Worm (Caenorhabditis elegans): ENCODE measurements around the gene srh-118.
"Not testable (repeated sequence)": the region's sequence is repeated elsewhere in the genome, so short reads cannot be mapped to it uniquely, and the experiment has no call there.

srh-118 gene

DNA sequence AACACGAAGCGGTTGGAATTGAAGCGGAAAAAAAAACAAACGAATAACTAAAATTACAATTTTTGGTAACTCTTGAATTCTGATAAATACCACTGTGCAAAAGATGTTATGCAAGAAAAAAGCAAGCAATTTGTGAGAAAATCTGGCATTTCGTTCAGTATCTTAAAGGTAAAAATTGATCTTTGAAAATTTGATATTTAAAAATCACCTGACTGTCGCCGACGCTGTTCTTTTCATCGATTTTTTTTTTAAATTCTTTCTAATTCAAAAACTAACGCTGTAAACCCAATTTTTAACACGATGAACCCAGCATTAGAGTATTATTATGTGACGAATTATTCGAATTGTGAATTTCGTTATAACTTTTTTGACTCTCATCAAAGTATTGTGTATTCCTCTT, 22.3 kb downstream of the srh-118 start, which contains the start of gene srh-123 (continued):
- TF ChIP-seq hmg-1.2 (GFP tag; IDR thresholded peaks at IDR 0.05): no peak
- TF ChIP-seq F39B2.1 (GFP tag; IDR thresholded peaks at IDR 0.05): no peak

DNA sequence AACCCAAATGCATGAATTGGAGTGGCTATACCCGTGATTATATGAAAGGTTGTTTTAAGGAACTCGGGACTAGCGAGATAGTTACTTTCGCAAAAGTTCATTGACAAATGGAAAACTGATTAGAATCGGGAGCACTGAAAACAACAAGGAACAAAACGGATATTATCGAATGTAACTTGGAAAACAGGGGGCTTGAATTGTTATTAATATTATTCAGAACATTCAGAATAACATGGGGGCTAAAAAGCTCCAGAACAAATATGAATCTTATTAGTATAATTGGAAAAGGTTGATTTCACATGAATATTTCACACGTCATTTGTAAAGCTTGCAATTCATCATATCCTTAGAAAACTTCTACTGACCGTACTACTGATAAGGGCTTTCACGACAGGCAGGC, 24.4 kb downstream of the srh-118 start, which contains the start of gene srh-235:
TSS of gene srh-235 (minus strand) at position 101 of the 400 bp plus-strand sequence.
- TF ChIP-seq ztf-25 (GFP tag; IDR thresholded peaks at IDR 0.05) (no peak), ztf-22 (GFP tag; optimal IDR thresholded peaks at IDR 0.05) (no peak), ceh-91 (GFP tag; IDR thresholded peaks at IDR 0.05) (no peak), attf-3 (GFP tag; conservative IDR thresholded peaks at IDR 0.05) (no peak), Y56A3A.18 (GFP tag; IDR thresholded peaks at IDR 0.05) (no peak), ceh-79 (tag; optimal IDR thresholded peaks at IDR 0.05) (no peak), unc-130 (GFP tag; optimal IDR thresholded peaks at IDR 0.05) (no peak), ztf-26 (tag; optimal IDR thresholded peaks at IDR 0.05) (no peak), let-607 (tag; optimal IDR thresholded peaks at IDR 0.05) (no peak), Y53F4B.3 (GFP tag; IDR thresholded peaks at IDR 0.05) (no peak), snpc-1.1 (tag; optimal IDR thresholded peaks at IDR 0.05; ENCODE audit: insufficient read depth) (no peak), lir-1 (GFP tag; conservative IDR thresholded peaks at IDR 0.05) (no peak), lin-26 (GFP tag; IDR thresholded peaks at IDR 0.05) (no peak), gei-17 (GFP tag; optimal IDR thresholded peaks at IDR 0.05) (no peak), madf-10 (tag; optimal IDR thresholded peaks at IDR 0.05) (no peak), dpl-1 (GFP tag; optimal IDR thresholded peaks at IDR 0.05) (no peak), sdz-38 (tag; optimal IDR thresholded peaks at IDR 0.05) (no peak), lin-54 (GFP tag; optimal IDR thresholded peaks at IDR 0.05) (no peak)

DNA sequence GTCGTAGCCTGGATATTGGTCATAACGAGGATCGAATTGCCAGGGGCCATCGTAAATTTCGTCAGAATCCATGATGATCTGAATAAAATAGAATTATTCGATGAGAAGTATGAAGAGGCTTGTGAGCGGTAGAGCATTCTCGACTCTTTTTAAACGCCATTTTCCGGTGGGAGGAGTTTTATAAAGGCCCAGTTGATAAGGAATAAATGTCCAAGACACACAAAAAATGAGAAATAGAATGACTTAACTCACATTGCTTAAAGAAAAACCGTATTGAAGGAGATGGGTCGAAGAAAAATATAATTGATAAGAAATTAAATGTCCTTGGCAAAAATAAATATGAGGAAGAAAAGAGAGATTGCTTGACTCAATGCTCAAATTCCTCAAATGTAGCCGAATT, 26.8 kb downstream of the srh-118 start, which contains the start of gene F20E11.17:
TSS of gene F20E11.17 (minus strand) at position 101 of the 400 bp plus-strand sequence.
- TF ChIP-seq ztf-25 (GFP tag; IDR thresholded peaks at IDR 0.05) (no peak), unc-130 (GFP tag; optimal IDR thresholded peaks at IDR 0.05) (no peak), ceh-40 (GFP tag; IDR thresholded peaks at IDR 0.05) (no peak), egl-44 (GFP tag; IDR thresholded peaks at IDR 0.05) (no peak)

DNA sequence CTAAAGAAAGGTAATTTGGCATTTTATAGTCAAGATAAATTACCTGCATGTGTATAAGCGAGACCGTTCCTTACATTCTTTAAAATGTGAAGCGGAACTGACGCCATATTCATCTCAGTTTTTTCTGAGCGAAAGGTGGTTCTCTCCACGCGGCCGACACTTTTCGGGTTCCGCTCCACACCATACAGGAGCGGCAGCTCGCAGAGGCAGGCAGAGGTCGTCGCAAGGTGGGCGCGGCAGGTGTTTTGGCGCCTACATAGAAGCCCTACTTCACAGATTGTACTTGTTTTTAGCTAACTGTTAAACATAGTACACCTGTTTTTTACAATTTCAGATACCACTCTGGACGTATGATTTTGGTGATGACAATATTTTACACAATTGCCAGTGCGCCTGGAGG, 28.1 kb downstream of the srh-118 start:
- TF ChIP-seq tbx-9 (tag; optimal IDR thresholded peaks at IDR 0.05; ENCODE audit: borderline replicate concordance): no peak
- no peak for TF ChIP-seq snpc-4 (GFP tag; optimal IDR thresholded peaks at IDR 0.05)
- peak in 1 of 4 experiments; percentile 59 for TF ChIP-seq snpc-4 (tag; optimal IDR thresholded peaks at IDR 0.05)

DNA sequence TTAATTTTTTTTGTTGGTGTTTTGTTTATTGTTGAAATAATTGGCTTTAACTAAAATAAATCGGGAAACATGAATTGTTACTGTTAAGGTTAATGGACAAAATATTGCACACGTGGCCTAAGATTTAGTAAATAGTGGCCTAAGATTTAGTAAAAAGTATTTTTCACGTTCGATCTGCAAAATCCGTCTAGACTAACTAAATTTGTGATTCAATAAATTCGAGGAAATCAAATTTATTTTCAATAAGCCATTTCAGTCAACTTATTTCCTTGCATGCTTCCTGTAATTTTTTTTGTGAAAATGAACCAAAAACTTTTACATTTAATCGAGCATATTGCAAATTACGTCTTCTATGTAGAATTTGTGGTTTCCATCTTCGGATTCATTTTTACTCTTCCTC, 29.2 kb downstream of the srh-118 start, which contains the start of gene srw-72:
TSS of gene srw-72 (plus strand) at position 301 of the 400 bp plus-strand sequence.
- TF ChIP-seq lin-35 (GFP tag; optimal IDR thresholded peaks at IDR 0.05) (no peak), K12H6.12 (tag; optimal IDR thresholded peaks at IDR 0.05) (no peak), ztf-18 (tag; optimal IDR thresholded peaks at IDR 0.05) (no peak), ztf-26 (tag; optimal IDR thresholded peaks at IDR 0.05) (no peak)

DNA sequence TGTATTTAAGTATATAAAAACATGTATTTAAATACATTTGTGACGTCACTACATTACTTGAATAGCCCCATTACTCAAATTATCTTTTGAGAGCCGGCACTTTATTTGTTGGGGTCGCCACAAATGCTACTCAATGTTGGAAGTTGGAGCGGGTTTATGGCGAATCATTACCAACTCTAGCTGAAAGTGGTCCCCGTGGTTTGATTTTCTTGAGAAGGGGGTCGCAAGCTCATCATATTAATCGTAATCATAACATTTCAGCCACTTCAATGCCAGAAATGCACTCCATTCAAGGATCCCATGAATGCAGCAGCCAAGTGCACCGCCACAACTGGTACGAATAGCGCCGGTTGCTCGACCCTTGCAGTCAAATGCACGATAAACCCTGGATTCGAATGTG, 31.7 kb downstream of the srh-118 start, which contains the start of gene F20E11.7:
TSS of gene F20E11.7 (plus strand) at position 301 of the 400 bp plus-strand sequence.
- not testable (repeated sequence) for TF ChIP-seq snpc-3.4, chd-7, atf-7 (tag; optimal IDR thresholded peaks at IDR 0.05)
